Worm (Caenorhabditis elegans) whole organism, late embryonic: Measurements from ENCODE around the gene pqn-54.

Source experiments
- C38D4.7 ChIP-seq: fragments of 200-800 bp; sonication (Bioruptor generic); optimal IDR thresholded peaks from 2 replicates; lab custom pipeline; 2018; ENCODE audit warnings: mild to moderate bottlenecking, missing genetic modification characterization, moderate library complexity, missing compliant biosample characterization
- K02D7.2 ChIP-seq: sonication (generic microtip); optimal IDR thresholded peaks from 2 replicates; lab custom pipeline; 2017; ENCODE audit warnings: mild to moderate bottlenecking, missing genetic modification characterization, missing compliant biosample characterization
- K09A11.1 ChIP-seq: sonication (generic microtip); optimal IDR thresholded peaks from 2 replicates; lab custom pipeline; 2017; ENCODE audit warnings: antibody characterized with exemption, mild to moderate bottlenecking, missing genetic modification characterization, missing compliant biosample characterization; ENCODE audit not compliant: insufficient read depth
- ahr-1 ChIP-seq: sonication (generic microtip); optimal IDR thresholded peaks from 2 replicates; lab custom pipeline; 2016; ENCODE audit warnings: missing genetic modification characterization, missing compliant biosample characterization
- ceh-18 ChIP-seq: sonication (generic microtip); optimal IDR thresholded peaks from 2 replicates; lab custom pipeline; 2016; ENCODE audit warnings: missing genetic modification characterization, missing compliant biosample characterization
- ceh-2 ChIP-seq: sonication (generic microtip); optimal IDR thresholded peaks from 2 replicates; lab custom pipeline; 2016; ENCODE audit warnings: missing genotype, missing genetic modification characterization, missing compliant biosample characterization
- ceh-24 ChIP-seq: sonication (generic microtip); optimal IDR thresholded peaks from 2 replicates; lab custom pipeline; 2016; ENCODE audit warnings: mild to moderate bottlenecking, missing genetic modification characterization, missing compliant biosample characterization
- ceh-30 ChIP-seq: fragments of 150-350 bp; optimal IDR thresholded peaks from 2 replicates; lab custom pipeline; 2014; ENCODE audit warnings: missing biosample characterization, missing genetic modification characterization
- ceh-31 ChIP-seq: sonication (generic microtip); optimal IDR thresholded peaks from 2 replicates; lab custom pipeline; 2016; ENCODE audit warnings: missing genetic modification characterization, missing compliant biosample characterization
- ceh-34 ChIP-seq: sonication (generic microtip); optimal IDR thresholded peaks from 2 replicates; lab custom pipeline; 2016; ENCODE audit warnings: mild to moderate bottlenecking, missing genetic modification characterization, missing compliant biosample characterization
- ceh-45 ChIP-seq: fragments of 200-800 bp; sonication (Bioruptor generic); IDR thresholded peaks from 2 replicates; pipeline ENCODE4 v1.3.6; 2022; ENCODE audit warnings: missing genetic modification reagents, missing genetic modification characterization, missing compliant biosample characterization
- ceh-48 ChIP-seq: sonication (generic microtip); optimal IDR thresholded peaks from 2 replicates; lab custom pipeline; 2016; ENCODE audit warnings: missing genetic modification characterization, inconsistent platforms, missing compliant biosample characterization
- ceh-6 ChIP-seq: fragments of 200-800 bp; sonication (Bioruptor generic); optimal IDR thresholded peaks from 2 replicates; lab custom pipeline; 2018; ENCODE audit warnings: mild to moderate bottlenecking, missing genetic modification characterization, missing compliant biosample characterization
- ceh-9 ChIP-seq: sonication (generic microtip); optimal IDR thresholded peaks from 2 replicates; lab custom pipeline; 2016; ENCODE audit warnings: mild to moderate bottlenecking, missing genetic modification characterization, inconsistent platforms, missing compliant biosample characterization
- dmd-4 ChIP-seq: sonication (generic microtip); optimal IDR thresholded peaks from 2 replicates; lab custom pipeline; 2016; ENCODE audit warnings: borderline replicate concordance, missing genetic modification characterization, missing compliant biosample characterization
- elt-2 ChIP-seq: sonication (generic microtip); optimal IDR thresholded peaks from 2 replicates; lab custom pipeline; 2016; ENCODE audit warnings: missing genetic modification reagents, missing genetic modification characterization, missing compliant biosample characterization
- elt-4 ChIP-seq: sonication (generic microtip); optimal IDR thresholded peaks from 2 replicates; lab custom pipeline; 2016; ENCODE audit warnings: missing genetic modification characterization, missing compliant biosample characterization
- fax-1 ChIP-seq: sonication (generic microtip); optimal IDR thresholded peaks from 2 replicates; lab custom pipeline; 2016; ENCODE audit warnings: missing genotype, missing genetic modification characterization, missing compliant biosample characterization
- hlh-13 ChIP-seq: fragments of 200-800 bp; sonication (Bioruptor generic); optimal IDR thresholded peaks from 2 replicates; lab custom pipeline; 2018; ENCODE audit warnings: mild to moderate bottlenecking, missing genetic modification characterization, missing compliant biosample characterization
- hlh-30 ChIP-seq: sonication (generic microtip); optimal IDR thresholded peaks from 2 replicates; lab custom pipeline; 2017; ENCODE audit warnings: antibody characterized with exemption, missing genetic modification characterization, missing compliant biosample characterization; ENCODE audit not compliant: insufficient read depth
- hlh-6 ChIP-seq: sonication (generic microtip); optimal IDR thresholded peaks from 2 replicates; lab custom pipeline; 2016; ENCODE audit warnings: missing genotype, missing genetic modification characterization, missing compliant biosample characterization
- lim-6 ChIP-seq: sonication (generic microtip); optimal IDR thresholded peaks from 2 replicates; lab custom pipeline; 2016; ENCODE audit warnings: missing genetic modification characterization, missing compliant biosample characterization
- madf-2 ChIP-seq: sonication (generic microtip); optimal IDR thresholded peaks from 2 replicates; lab custom pipeline; 2017; ENCODE audit warnings: missing genetic modification characterization, missing compliant biosample characterization
- mec-3 ChIP-seq: sonication (generic microtip); optimal IDR thresholded peaks from 2 replicates; lab custom pipeline; 2016; ENCODE audit warnings: borderline replicate concordance, missing genetic modification characterization, missing compliant biosample characterization
- nhr-232 ChIP-seq: sonication (generic microtip); optimal IDR thresholded peaks from 2 replicates; lab custom pipeline; 2016; ENCODE audit warnings: missing genetic modification characterization, missing compliant biosample characterization
- npax-4 ChIP-seq: sonication (generic microtip); optimal IDR thresholded peaks from 2 replicates; lab custom pipeline; 2016; ENCODE audit warnings: missing genetic modification characterization, missing compliant biosample characterization
- pat-9 ChIP-seq: fragments of 200-800 bp; sonication (Bioruptor generic); optimal IDR thresholded peaks from 2 replicates; lab custom pipeline; 2018; ENCODE audit warnings: mild to moderate bottlenecking, missing genetic modification characterization, moderate library complexity, missing compliant biosample characterization
- pha-2 ChIP-seq: sonication (generic microtip); optimal IDR thresholded peaks from 2 replicates; lab custom pipeline; 2017; ENCODE audit warnings: mild to moderate bottlenecking, missing genetic modification characterization, missing compliant biosample characterization
- pha-4 ChIP-seq: fragments of 150-350 bp; optimal IDR thresholded peaks from 2 replicates; lab custom pipeline; 2018; ENCODE audit warnings: missing biosample characterization, missing genetic modification reagents, missing genetic modification characterization
- pqm-1 ChIP-seq: sonication (generic microtip); optimal IDR thresholded peaks from 2 replicates; lab custom pipeline; 2016; ENCODE audit warnings: missing genetic modification characterization, missing compliant biosample characterization
- pros-1 ChIP-seq: fragments of 150-350 bp; optimal IDR thresholded peaks from 2 replicates; lab custom pipeline; 2014; ENCODE audit warnings: missing biosample characterization, missing genetic modification reagents, missing genetic modification characterization
- sox-2 ChIP-seq: fragments of 200-800 bp; sonication (Bioruptor generic); IDR thresholded peaks from 2 replicates; pipeline ENCODE4 v1.3.6; 2022; ENCODE audit warnings: missing genetic modification reagents, missing genetic modification characterization, missing compliant biosample characterization
- sox-4 ChIP-seq: sonication (generic microtip); optimal IDR thresholded peaks from 2 replicates; lab custom pipeline; 2017; ENCODE audit warnings: mild to moderate bottlenecking, missing genetic modification characterization, inconsistent platforms, missing compliant biosample characterization
- ttx-3 ChIP-seq: sonication (generic microtip); optimal IDR thresholded peaks from 2 replicates; lab custom pipeline; 2016; ENCODE audit warnings: missing genetic modification reagents, missing genetic modification characterization, missing compliant biosample characterization
- unc-42 ChIP-seq: sonication (generic microtip); optimal IDR thresholded peaks from 2 replicates; lab custom pipeline; 2016; ENCODE audit warnings: missing genotype, missing genetic modification characterization, missing compliant biosample characterization
- unc-55 ChIP-seq: sonication (generic microtip); optimal IDR thresholded peaks from 2 replicates; lab custom pipeline; 2017; ENCODE audit warnings: missing biosample characterization, missing genetic modification reagents, missing genetic modification characterization
- unc-86 ChIP-seq: sonication (generic microtip); optimal IDR thresholded peaks from 2 replicates; lab custom pipeline; 2016; ENCODE audit warnings: missing genetic modification characterization, missing compliant biosample characterization

The pqn-54 gene

DNA sequence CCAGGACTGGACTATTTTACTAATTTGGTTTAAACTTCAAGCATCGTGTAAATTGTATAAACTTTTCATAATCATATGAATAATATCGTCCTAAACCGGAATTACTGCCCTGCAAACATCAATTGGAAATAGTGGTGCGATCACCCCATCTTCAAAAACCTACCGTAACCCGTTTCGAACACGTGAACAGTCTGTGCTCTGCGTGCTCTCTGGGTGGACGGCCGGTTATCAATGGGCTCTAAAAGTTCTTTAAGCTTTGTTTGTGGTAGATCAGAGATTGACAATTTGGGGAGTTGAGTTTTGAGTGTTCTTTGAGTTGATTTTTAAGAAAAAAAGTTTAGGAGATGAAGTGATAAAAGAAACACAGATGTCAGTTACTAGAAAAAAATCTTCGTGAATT lies 8.2 kb upstream of the pqn-54 start:
- no peak for TF ChIP-seq unc-42 (tag; lab: Kevin White, UChicago)
- no peak for TF ChIP-seq madf-2 (tag; lab: Kevin White, UChicago)
- TF ChIP-seq unc-55 (GFP tag; lab: Kevin White, UChicago), result no peak
- no peak for TF ChIP-seq K02D7.2 (tag; lab: Kevin White, UChicago)
- TF ChIP-seq, all 69 proteins: peak for 0

- TF ChIP-seq elt-2 (peak; percentile 68), nhr-232 (tag; lab: Kevin White, UChicago) (no peak)
Observed at ce11 chrV:1459374-1459926, 5.3 kb upstream of the pqn-54 start.

DNA sequence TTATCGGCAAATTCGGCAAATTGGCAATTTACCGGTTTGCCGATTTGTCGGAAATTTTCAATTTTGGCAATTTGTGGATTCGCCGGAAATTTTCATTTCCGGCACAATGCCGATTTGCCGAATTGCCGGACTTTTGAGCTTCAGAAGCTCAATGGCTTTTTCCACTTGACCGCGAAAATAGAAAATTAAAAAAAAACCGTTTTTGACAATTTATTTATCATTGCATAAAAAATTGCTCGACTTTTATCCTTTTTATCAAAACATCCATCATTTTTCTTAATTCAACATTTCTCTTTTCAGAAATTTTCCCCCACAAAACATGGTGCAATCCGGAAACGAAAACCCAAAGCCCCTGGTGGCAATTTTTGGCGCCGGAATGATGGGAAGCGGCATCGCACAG lies 4.7 kb upstream of the pqn-54 start, which contains the start of gene hacd-1:
Gene hacd-1 (plus strand): TSS at position 301 of the 400 bp plus-strand sequence.
- TF ChIP-seq pros-1 (tag; lab: Kevin White, UChicago), result no peak
- no peak for TF ChIP-seq mec-3 (tag; lab: Kevin White, UChicago)
- no peak for TF ChIP-seq ceh-45 (GFP tag; lab: Robert Waterston, UW)
- TF ChIP-seq ttx-3 (tag; lab: Kevin White, UChicago), result no peak
- TF ChIP-seq elt-4 (tag; lab: Kevin White, UChicago), result no peak
- no peak for TF ChIP-seq unc-55 (GFP tag; lab: Kevin White, UChicago)
- TF ChIP-seq sox-2 (GFP tag; lab: Robert Waterston, UW), result no peak
- TF ChIP-seq ceh-34 (tag; lab: Kevin White, UChicago), result no peak
- TF ChIP-seq elt-2, result no peak
- TF ChIP-seq lim-6 (tag; lab: Kevin White, UChicago), result no peak
- TF ChIP-seq pat-9 (tag; lab: Kevin White, UChicago), result no peak
- TF ChIP-seq pqm-1 (tag; lab: Kevin White, UChicago), result no peak
- TF ChIP-seq nhr-232 (tag; lab: Kevin White, UChicago), result no peak
- TF ChIP-seq ceh-18 (tag; lab: Kevin White, UChicago), result no peak
- no peak for TF ChIP-seq ceh-30 (tag; lab: Kevin White, UChicago)
- TF ChIP-seq hlh-13 (GFP tag; lab: Kevin White, UChicago), result no peak
- no peak for TF ChIP-seq C38D4.7 (GFP tag; lab: Kevin White, UChicago)
- no peak for TF ChIP-seq unc-42 (tag; lab: Kevin White, UChicago)

ce11 chrV:1465932-1466331 lies 1.1 kb downstream of the pqn-54 start:
- TF ChIP-seq elt-4 (tag; lab: Kevin White, UChicago) (peak; percentile 48), unc-86 (tag; lab: Kevin White, UChicago) (no peak), hlh-6 (no peak), ceh-31 (tag; lab: Kevin White, UChicago) (no peak), ceh-24 (tag; lab: Kevin White, UChicago) (no peak), ceh-6 (no peak)

DNA sequence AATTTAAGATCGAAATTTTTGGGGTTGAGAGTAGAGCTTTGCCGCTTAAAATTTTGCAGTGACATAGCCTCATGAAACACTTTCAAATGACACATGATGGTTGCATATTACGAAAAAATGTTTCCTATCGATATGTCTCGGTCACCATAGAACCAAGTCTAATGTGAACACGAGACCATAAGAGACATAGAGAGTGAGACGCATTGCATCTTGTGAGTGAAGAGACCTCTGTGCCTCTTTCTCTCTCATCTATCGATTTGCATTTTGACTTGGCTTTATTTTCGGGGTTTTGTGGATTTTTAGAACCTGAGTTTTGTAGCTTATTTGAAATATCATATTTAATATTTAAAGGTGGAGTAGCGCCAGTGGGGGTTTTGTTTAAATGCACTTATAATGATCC lies 2.2 kb downstream of the pqn-54 start:
- TF ChIP-seq mec-3 (tag; lab: Kevin White, UChicago) (no peak), pha-4 (tag; lab: Kevin White, UChicago) (no peak), unc-86 (tag; lab: Kevin White, UChicago) (no peak), pha-2 (no peak), sox-2 (GFP tag; lab: Robert Waterston, UW) (no peak), ceh-2 (tag; lab: Kevin White, UChicago) (no peak), ceh-24 (tag; lab: Kevin White, UChicago) (no peak), ceh-9 (tag; lab: Kevin White, UChicago) (no peak), ahr-1 (tag; lab: Kevin White, UChicago) (no peak), unc-55 (GFP tag; lab: Kevin White, UChicago) (peak; percentile 17), fax-1 (tag; lab: Kevin White, UChicago) (no peak), dmd-4 (no peak), npax-4 (no peak), hlh-30 (tag; lab: Kevin White, UChicago) (peak; percentile 90), sox-4 (tag; lab: Kevin White, UChicago) (no peak), K09A11.1 (no peak), ceh-48 (tag; lab: Kevin White, UChicago) (peak; percentile 66)
